Worm (Caenorhabditis elegans): ENCODE measurements around the gene srz-91.

DNA sequence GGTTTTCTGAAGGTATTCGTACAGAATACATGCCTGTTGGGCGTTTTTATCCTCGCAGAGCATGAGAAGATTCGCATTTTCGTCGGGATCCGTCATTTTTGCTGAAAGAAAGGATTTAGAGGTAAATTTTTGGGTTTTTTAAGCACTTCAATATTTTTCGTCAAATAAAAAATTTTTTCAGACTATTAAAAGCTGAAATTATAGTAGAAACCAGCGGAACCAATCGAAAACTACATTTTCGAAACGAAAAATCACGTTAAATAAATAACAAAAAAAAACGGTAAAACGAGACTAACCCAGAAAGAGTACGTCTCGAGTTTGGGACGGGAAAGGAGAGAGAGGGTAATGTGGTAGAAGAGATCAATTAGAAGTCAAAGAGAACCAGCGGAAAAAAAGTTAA lies 42.5 kb downstream of the srz-91 start, which contains the start of gene fbxa-192:
- TF ChIP-seq aly-1 (tag; optimal IDR thresholded peaks at IDR 0.05) (no peak), ceh-13 (GFP tag; optimal IDR thresholded peaks at IDR 0.05) (no peak), scrt-1 (GFP tag; IDR thresholded peaks at IDR 0.05) (no peak), hmbx-1 (tag; optimal IDR thresholded peaks at IDR 0.05) (no peak), ama-1 (optimal IDR thresholded peaks at IDR 0.05) (no peak), pes-1 (GFP tag; IDR thresholded peaks at IDR 0.05) (no peak), tbx-11 (GFP tag; IDR thresholded peaks at IDR 0.05) (no peak), sea-1 (GFP tag; conservative IDR thresholded peaks at IDR 0.05) (no peak)

All from whole organism, early embryonic.